Fruit fly (Drosophila melanogaster) whole organism, embryonic: ENCODE data around the gene slpr.

Experiments used
- Antp ChIP-seq: fragments of 200-800 bp; sonication (Bioruptor generic); optimal IDR thresholded peaks from 3 replicates; lab custom pipeline; 2016; ENCODE audit warnings: missing biosample characterization, missing genetic modification characterization
- Asciz ChIP-seq: fragments of 200-800 bp; sonication (Bioruptor generic); optimal IDR thresholded peaks from 2 replicates; lab custom pipeline; 2017; ENCODE audit warnings: missing biosample characterization, mild to moderate bottlenecking, missing genetic modification characterization, missing genetic modification reagents
- Blimp-1 ChIP-seq: fragments of 200-800 bp; sonication (Bioruptor generic); optimal IDR thresholded peaks from 3 replicates; lab custom pipeline; 2018; ENCODE audit warnings: missing biosample characterization, missing genetic modification characterization, mild to moderate bottlenecking, moderate library complexity, missing genetic modification reagents
- C15 ChIP-seq: fragments of 200-800 bp; sonication (Bioruptor generic); IDR thresholded peaks from 3 replicates; pipeline ENCODE4 v1.3.6; 2022; ENCODE audit warnings: missing biosample characterization, missing genetic modification characterization
- CG11560 ChIP-seq: fragments of 200-800 bp; sonication (Bioruptor generic); IDR thresholded peaks from 3 replicates; pipeline ENCODE4 v1.3.6; 2022; ENCODE audit warnings: missing biosample characterization, missing genetic modification characterization
- CG12659 ChIP-seq: fragments of 200-800 bp; sonication (Bioruptor generic); optimal IDR thresholded peaks from 3 replicates; lab custom pipeline; 2017; ENCODE audit warnings: mild to moderate bottlenecking, missing biosample characterization, missing genetic modification reagents, missing genetic modification characterization
- CG17186 ChIP-seq: fragments of 200-800 bp; sonication (Bioruptor generic); optimal IDR thresholded peaks from 3 replicates; lab custom pipeline; 2017; ENCODE audit warnings: missing biosample characterization, missing genetic modification reagents, missing genetic modification characterization
- CG17568 ChIP-seq: fragments of 200-800 bp; sonication (Bioruptor generic); optimal IDR thresholded peaks from 2 replicates; lab custom pipeline; 2018; ENCODE audit warnings: missing biosample characterization, mild to moderate bottlenecking, missing genetic modification characterization, moderate library complexity
- CG1792 ChIP-seq: fragments of 200-800 bp; sonication (Bioruptor generic); optimal IDR thresholded peaks from 2 replicates; lab custom pipeline; 2016; ENCODE audit warnings: missing biosample characterization, missing genetic modification characterization
- CG18476 ChIP-seq: fragments of 200-800 bp; sonication (Bioruptor generic); optimal IDR thresholded peaks from 2 replicates; lab custom pipeline; 2016; ENCODE audit warnings: missing biosample characterization, mild to moderate bottlenecking, missing genetic modification characterization
- CG18619 ChIP-seq: fragments of 200-800 bp; sonication (Bioruptor generic); optimal IDR thresholded peaks from 3 replicates; lab custom pipeline; 2017; ENCODE audit warnings: missing biosample characterization, mild to moderate bottlenecking, missing genetic modification characterization
- CG2120 ChIP-seq: fragments of 200-800 bp; sonication (Bioruptor generic); optimal IDR thresholded peaks from 3 replicates; lab custom pipeline; 2016; ENCODE audit warnings: missing biosample characterization, missing genetic modification characterization
- CG30403 ChIP-seq: fragments of 200-800 bp; sonication (Bioruptor generic); optimal IDR thresholded peaks from 3 replicates; lab custom pipeline; 2016; ENCODE audit warnings: missing biosample characterization, missing genetic modification characterization
- CG3065 ChIP-seq: fragments of 200-800 bp; sonication (Bioruptor generic); optimal IDR thresholded peaks from 2 replicates; lab custom pipeline; 2016; ENCODE audit warnings: missing biosample characterization, missing genetic modification characterization
- CG4282 ChIP-seq: fragments of 200-800 bp; sonication (Bioruptor generic); optimal IDR thresholded peaks from 2 replicates; lab custom pipeline; 2016; ENCODE audit warnings: missing biosample characterization, missing genetic modification characterization
- CG4328 ChIP-seq: fragments of 200-800 bp; sonication (Bioruptor generic); optimal IDR thresholded peaks from 3 replicates; lab custom pipeline; 2017; ENCODE audit warnings: missing biosample characterization, missing genetic modification reagents, missing genetic modification characterization
- CG4404 ChIP-seq: fragments of 200-800 bp; sonication (Bioruptor generic); IDR thresholded peaks from 2 replicates; pipeline ENCODE4 v1.3.6; 2022; ENCODE audit warnings: missing biosample characterization, missing genetic modification characterization
- CG7271 ChIP-seq: fragments of 200-800 bp; sonication (Bioruptor generic); optimal IDR thresholded peaks from 2 replicates; lab custom pipeline; 2018; ENCODE audit warnings: missing biosample characterization, mild to moderate bottlenecking, missing genetic modification characterization, moderate library complexity
- CG8924 ChIP-seq: fragments of 200-800 bp; optimal IDR thresholded peaks from 3 replicates; lab custom pipeline; 2019; ENCODE audit warnings: missing biosample characterization, mild to moderate bottlenecking, missing genetic modification characterization, moderate library complexity
- CG9727 ChIP-seq: fragments of 200-800 bp; sonication (Bioruptor generic); optimal IDR thresholded peaks from 3 replicates; lab custom pipeline; 2017; ENCODE audit warnings: missing biosample characterization, mild to moderate bottlenecking, missing genetic modification characterization
- CTCF ChIP-seq: fragments of 200-800 bp; sonication (Bioruptor generic); optimal IDR thresholded peaks from 2 replicates; lab custom pipeline; 2017; ENCODE audit warnings: missing biosample characterization, mild to moderate bottlenecking, missing genetic modification characterization, moderate library complexity
- Dfd ChIP-seq, 2 experiments: fragments of >200 bp; optimal IDR thresholded peaks; 2 replicates each; lab custom pipeline; 2017; ENCODE audit warnings: missing biosample characterization in 2 of 2, missing genetic modification characterization in 2 of 2
- Hey ChIP-seq: fragments of 200-800 bp; sonication (Bioruptor generic); optimal IDR thresholded peaks from 3 replicates; lab custom pipeline; 2018; ENCODE audit warnings: missing biosample characterization, mild to moderate bottlenecking, missing genetic modification characterization
- MBD-R2 ChIP-seq: fragments of 200-800 bp; sonication (Bioruptor generic); IDR thresholded peaks from 2 replicates; pipeline ENCODE4 v1.3.6; 2022; ENCODE audit warnings: missing biosample characterization, missing genetic modification characterization
- MTF-1 ChIP-seq: fragments of 200-800 bp; sonication (Bioruptor generic); optimal IDR thresholded peaks from 2 replicates; lab custom pipeline; 2018; ENCODE audit warnings: missing biosample characterization, mild to moderate bottlenecking, missing genetic modification characterization, borderline replicate concordance
- Scr ChIP-seq: fragments of 200-800 bp; sonication (Bioruptor generic); IDR thresholded peaks from 2 replicates; pipeline ENCODE4 v1.3.6; 2022; ENCODE audit warnings: missing biosample characterization, missing genetic modification characterization; ENCODE audit not compliant: partially characterized antibody
- Sox102F ChIP-seq: fragments of 200-800 bp; sonication (Bioruptor generic); optimal IDR thresholded peaks from 2 replicates; lab custom pipeline; 2018; ENCODE audit warnings: missing biosample characterization, mild to moderate bottlenecking, missing genetic modification characterization, moderate library complexity
- Taf1 ChIP-seq: fragments of 200-800 bp; sonication (Bioruptor generic); IDR thresholded peaks from 2 replicates; pipeline ENCODE4 v1.3.6; 2022; ENCODE audit warnings: missing biosample characterization, missing genetic modification characterization
- Vsx1 ChIP-seq: fragments of 200-800 bp; sonication (Bioruptor generic); optimal IDR thresholded peaks from 2 replicates; lab custom pipeline; 2017; ENCODE audit warnings: missing biosample characterization, mild to moderate bottlenecking, missing genetic modification characterization, missing genetic modification reagents
- abd-A ChIP-seq: fragments of 200-800 bp; sonication (Bioruptor generic); optimal IDR thresholded peaks from 3 replicates; lab custom pipeline; 2019; ENCODE audit warnings: missing biosample characterization, mild to moderate bottlenecking, missing genetic modification characterization, moderate library complexity
- ci ChIP-seq: fragments of 200-800 bp; sonication (Bioruptor generic); IDR thresholded peaks from 3 replicates; pipeline ENCODE4 v1.3.6; 2022; ENCODE audit warnings: missing biosample characterization, missing genetic modification characterization
- corto ChIP-seq: fragments of 200-800 bp; sonication (Bioruptor generic); optimal IDR thresholded peaks from 2 replicates; lab custom pipeline; 2016; ENCODE audit warnings: missing biosample characterization, mild to moderate bottlenecking, missing genetic modification characterization, moderate library complexity
- crol ChIP-seq: fragments of 200-800 bp; sonication (Bioruptor generic); IDR thresholded peaks from 2 replicates; pipeline ENCODE4 v1.3.6; 2022; ENCODE audit warnings: missing biosample characterization, missing genetic modification characterization
- dati ChIP-seq: fragments of 200-800 bp; sonication (Bioruptor generic); IDR thresholded peaks from 2 replicates; pipeline ENCODE4 v1.3.6; 2022; ENCODE audit warnings: missing biosample characterization, missing genetic modification characterization
- emc ChIP-seq: fragments of 200-800 bp; sonication (Bioruptor generic); optimal IDR thresholded peaks from 2 replicates; lab custom pipeline; 2016; ENCODE audit warnings: missing biosample characterization, missing genetic modification characterization
- fd64A ChIP-seq: fragments of 200-800 bp; sonication (Bioruptor generic); optimal IDR thresholded peaks from 3 replicates; lab custom pipeline; 2018; ENCODE audit warnings: missing biosample characterization, mild to moderate bottlenecking, missing genetic modification characterization
- hkb ChIP-seq, 2 experiments: fragments of 200-800 bp in 1 of 2; fragments of >200 bp in 1 of 2; sonication (Bioruptor generic) in 1 of 2; IDR thresholded peaks in 1 of 2; optimal IDR thresholded peaks in 1 of 2; 2 replicates each; pipeline versions ENCODE4 v1.3.6 to Lab custom; 2017 to 2022; ENCODE audit warnings: missing biosample characterization in 1 of 2, missing genetic modification characterization in 1 of 2
- ind ChIP-seq: fragments of 200-800 bp; sonication (Bioruptor generic); optimal IDR thresholded peaks from 3 replicates; lab custom pipeline; 2016; ENCODE audit warnings: missing biosample characterization, missing genetic modification characterization
- kah ChIP-seq: fragments of 200-800 bp; sonication (Bioruptor generic); optimal IDR thresholded peaks from 2 replicates; lab custom pipeline; 2018; ENCODE audit warnings: missing biosample characterization, mild to moderate bottlenecking, missing genetic modification characterization
- lab ChIP-seq: fragments of 200-800 bp; sonication (Bioruptor generic); optimal IDR thresholded peaks from 3 replicates; lab custom pipeline; 2017; ENCODE audit warnings: missing biosample characterization, missing genetic modification characterization, mild to moderate bottlenecking, moderate library complexity, missing genetic modification reagents
- phol ChIP-seq: fragments of 200-800 bp; sonication (Bioruptor generic); optimal IDR thresholded peaks from 3 replicates; lab custom pipeline; 2018; ENCODE audit warnings: missing biosample characterization, mild to moderate bottlenecking, missing genetic modification characterization, moderate library complexity
- row ChIP-seq: fragments of 200-800 bp; sonication (Bioruptor generic); IDR thresholded peaks from 3 replicates; pipeline ENCODE4 v1.3.6; 2022; ENCODE audit warnings: missing biosample characterization, missing genetic modification characterization
- schlank ChIP-seq: fragments of 200-800 bp; sonication (Bioruptor generic); optimal IDR thresholded peaks from 2 replicates; lab custom pipeline; 2018; ENCODE audit warnings: missing biosample characterization, mild to moderate bottlenecking, missing genetic modification characterization
- slbo ChIP-seq: fragments of 200-800 bp; sonication (Bioruptor generic); IDR thresholded peaks from 2 replicates; pipeline ENCODE4 v1.3.6; 2022; ENCODE audit warnings: missing biosample characterization, missing genetic modification characterization
- sqz ChIP-seq: fragments of 200-800 bp; sonication (Bioruptor generic); optimal IDR thresholded peaks from 3 replicates; lab custom pipeline; 2018; ENCODE audit warnings: missing biosample characterization, mild to moderate bottlenecking, missing genetic modification characterization
- tll ChIP-seq, 2 experiments: fragments of 200-800 bp in 1 of 2; fragments of >200 bp in 1 of 2; sonication (Bioruptor generic) in 1 of 2; optimal IDR thresholded peaks; 2 replicates each; lab custom pipeline; 2017 to 2019; ENCODE audit warnings: missing biosample characterization in 2 of 2, missing genetic modification characterization in 2 of 2, mild to moderate bottlenecking in 1 of 2, moderate library complexity in 1 of 2
- trem ChIP-seq: fragments of 200-800 bp; optimal IDR thresholded peaks from 3 replicates; lab custom pipeline; 2019; ENCODE audit warnings: missing biosample characterization, mild to moderate bottlenecking, missing genetic modification characterization, moderate library complexity
- vvl ChIP-seq: fragments of 200-800 bp; sonication (Bioruptor generic); IDR thresholded peaks from 2 replicates; pipeline ENCODE4 v1.3.6; 2022; ENCODE audit warnings: missing biosample characterization, missing genetic modification characterization
- wor ChIP-seq: fragments of 200-800 bp; sonication (Bioruptor generic); IDR thresholded peaks from 2 replicates; pipeline ENCODE4 v1.3.6; 2022; ENCODE audit warnings: missing biosample characterization, missing genetic modification characterization
- zfh2 ChIP-seq: fragments of 200-800 bp; sonication (Bioruptor generic); optimal IDR thresholded peaks from 2 replicates; lab custom pipeline; 2016; ENCODE audit warnings: missing biosample characterization, missing genetic modification characterization

slpr gene

dm6 chrX:8202724-8203362 is 25.9 kb upstream of the slpr start (continued):
- TF ChIP-seq corto (GFP tag; lab: Kevin White, UChicago) (no peak), trem (no peak), CG11560 (no peak), tll (GFP tag; optimal IDR thresholded peaks at IDR 0.05; lab: Kevin White, UChicago) (no peak), Taf1 (GFP tag; lab: Robert Waterston, UW) (no peak), hkb (optimal IDR thresholded peaks at IDR 0.05; lab: Kevin White, UChicago) (no peak), hkb (GFP tag; IDR thresholded peaks at IDR 0.05; lab: Robert Waterston, UW) (peak; percentile 50; the same call in 1 of the 2 replicates), CG18619 (GFP tag; lab: Kevin White, UChicago) (no peak), zfh2 (GFP tag; lab: Kevin White, UChicago) (no peak), slbo (GFP tag; lab: Robert Waterston, UW) (peak; percentile 45), ci (GFP tag; lab: Robert Waterston, UW) (no peak), phol (tag; lab: Kevin White, UChicago) (peak; percentile 12), schlank (no peak), vvl (GFP tag; lab: Robert Waterston, UW) (peak; percentile 10; the same call in 1 of the 2 replicates), CG17568 (GFP tag; lab: Kevin White, UChicago) (no peak), Sox102F (peak; percentile 25), ind (GFP tag; lab: Kevin White, UChicago) (peak; percentile 25), CG7271 (tag; lab: Kevin White, UChicago) (no peak), CG4404 (no peak), CG30403 (GFP tag; lab: Kevin White, UChicago) (peak; percentile 36), CG18476 (GFP tag; lab: Kevin White, UChicago) (no peak), emc (GFP tag; lab: Kevin White, UChicago) (no peak), Vsx1 (GFP tag; lab: Kevin White, UChicago) (no peak), dati (no peak), row (GFP tag; lab: Robert Waterston, UW) (peak; percentile 63), crol (GFP tag; lab: Robert Waterston, UW) (peak; percentile 62; the same call in 1 of the 2 replicates), CG9727 (GFP tag; lab: Kevin White, UChicago) (peak; percentile 16), lab (GFP tag; lab: Kevin White, UChicago) (peak; percentile 48), CG2120 (GFP tag; lab: Kevin White, UChicago) (peak; percentile 42), kah (no peak), wor (GFP tag; lab: Robert Waterston, UW) (no peak), Hey (tag; lab: Kevin White, UChicago) (no peak), CG4328 (GFP tag; lab: Kevin White, UChicago) (no peak), CTCF (GFP tag; lab: Kevin White, UChicago) (no peak), CG12659 (GFP tag; lab: Kevin White, UChicago) (peak; percentile 23), MBD-R2 (no peak), CG4282 (GFP tag; lab: Kevin White, UChicago) (no peak), fd64A (GFP tag; lab: Kevin White, UChicago) (no peak), Antp (GFP tag; lab: Kevin White, UChicago) (peak; percentile 4), sqz (no peak), Blimp-1 (peak; percentile 29), CG17186 (no peak), Asciz (no peak), CG8924 (peak; percentile 18), MTF-1 (GFP tag; lab: Kevin White, UChicago) (no peak), C15 (no peak), abd-A (no peak), Dfd (GFP tag; optimal IDR thresholded peaks at IDR 0.05; lab: Kevin White, UChicago) (no peak), CG1792 (no peak), CG3065 (no peak), Scr (GFP tag; lab: Robert Waterston, UW) (no peak)
